Fruit fly (Drosophila melanogaster) whole organism, embryonic: Measurements from ENCODE around the gene CG8870.
A peak's percentile ranks its signal among the peaks of the same experiment; 100 is the strongest.

ENCODE experiments used
- ATbp ChIP-seq: fragments of 200-800 bp; sonication (Bioruptor generic); optimal IDR thresholded peaks from 2 replicates; lab custom pipeline; 2017; ENCODE audit warnings: missing biosample characterization, mild to moderate bottlenecking, missing genetic modification characterization, missing genetic modification reagents
- Ada2b ChIP-seq: fragments of 200-800 bp; sonication (Bioruptor generic); IDR thresholded peaks from 2 replicates; pipeline ENCODE4 v1.3.6; 2022; ENCODE audit warnings: missing biosample characterization, missing genetic modification characterization
- Asciz ChIP-seq: fragments of 200-800 bp; sonication (Bioruptor generic); optimal IDR thresholded peaks from 2 replicates; lab custom pipeline; 2017; ENCODE audit warnings: missing biosample characterization, mild to moderate bottlenecking, missing genetic modification characterization, missing genetic modification reagents
- Atf6 ChIP-seq: fragments of 200-800 bp; sonication (Bioruptor generic); IDR thresholded peaks from 2 replicates; pipeline ENCODE4 v1.3.6; 2022; ENCODE audit warnings: missing biosample characterization, missing genetic modification characterization
- B-H2 ChIP-seq: fragments of 200-800 bp; sonication (Bioruptor generic); optimal IDR thresholded peaks from 2 replicates; lab custom pipeline; 2018; ENCODE audit warnings: missing biosample characterization, mild to moderate bottlenecking, missing genetic modification characterization
- CG1024 ChIP-seq: fragments of 200-800 bp; sonication (Bioruptor generic); IDR thresholded peaks from 2 replicates; pipeline ENCODE4 v1.3.6; 2022; ENCODE audit warnings: missing biosample characterization, missing genetic modification characterization
- CG10654 ChIP-seq: fragments of 200-800 bp; sonication (Bioruptor generic); optimal IDR thresholded peaks from 2 replicates; lab custom pipeline; 2016; ENCODE audit warnings: missing biosample characterization, missing genetic modification characterization
- CG11085 ChIP-seq: fragments of 200-800 bp; sonication (Bioruptor generic); IDR thresholded peaks from 2 replicates; pipeline ENCODE4 v1.3.6; 2022; ENCODE audit warnings: missing biosample characterization, missing genetic modification characterization
- CG11093 ChIP-seq: fragments of 200-800 bp; sonication (Bioruptor generic); IDR thresholded peaks from 3 replicates; pipeline ENCODE4 v1.3.6; 2022; ENCODE audit warnings: missing biosample characterization, missing genetic modification characterization
- CG12219 ChIP-seq: fragments of 200-800 bp; sonication (Bioruptor generic); optimal IDR thresholded peaks from 3 replicates; lab custom pipeline; 2018; ENCODE audit warnings: missing biosample characterization, mild to moderate bottlenecking, missing genetic modification characterization
- CG13894 ChIP-seq: fragments of 200-800 bp; sonication (Bioruptor generic); optimal IDR thresholded peaks from 3 replicates; lab custom pipeline; 2018; ENCODE audit warnings: missing biosample characterization, mild to moderate bottlenecking, missing genetic modification characterization, moderate library complexity
- CG14965 ChIP-seq: fragments of 200-800 bp; sonication (Bioruptor generic); optimal IDR thresholded peaks from 2 replicates; lab custom pipeline; 2016; ENCODE audit warnings: missing biosample characterization, missing genetic modification characterization, borderline replicate concordance
- CG15073 ChIP-seq: fragments of 200-800 bp; sonication (Bioruptor generic); optimal IDR thresholded peaks from 2 replicates; lab custom pipeline; 2016; ENCODE audit warnings: missing biosample characterization, missing genetic modification characterization
- CG15514 ChIP-seq: fragments of 200-800 bp; sonication (Bioruptor generic); optimal IDR thresholded peaks from 3 replicates; lab custom pipeline; 2017; ENCODE audit warnings: missing biosample characterization, missing genetic modification characterization, mild to moderate bottlenecking, moderate library complexity, missing genetic modification reagents
- CG15696 ChIP-seq: fragments of 200-800 bp; sonication (Bioruptor generic); optimal IDR thresholded peaks from 2 replicates; lab custom pipeline; 2019; ENCODE audit warnings: missing biosample characterization, mild to moderate bottlenecking, missing genetic modification characterization, moderate library complexity
- CG16779 ChIP-seq: fragments of 200-800 bp; sonication (Bioruptor generic); IDR thresholded peaks from 2 replicates; pipeline ENCODE4 v1.3.6; 2022; ENCODE audit warnings: missing biosample characterization, missing genetic modification characterization
- CG17186 ChIP-seq: fragments of 200-800 bp; sonication (Bioruptor generic); optimal IDR thresholded peaks from 3 replicates; lab custom pipeline; 2017; ENCODE audit warnings: missing biosample characterization, missing genetic modification reagents, missing genetic modification characterization
- CG18476 ChIP-seq: fragments of 200-800 bp; sonication (Bioruptor generic); optimal IDR thresholded peaks from 2 replicates; lab custom pipeline; 2016; ENCODE audit warnings: missing biosample characterization, mild to moderate bottlenecking, missing genetic modification characterization
- CG2116 ChIP-seq: fragments of 200-800 bp; sonication (Bioruptor generic); optimal IDR thresholded peaks from 3 replicates; lab custom pipeline; 2018; ENCODE audit warnings: missing biosample characterization, mild to moderate bottlenecking, missing genetic modification characterization
- CG2202 ChIP-seq: fragments of 200-800 bp; sonication (Bioruptor generic); optimal IDR thresholded peaks from 2 replicates; lab custom pipeline; 2018; ENCODE audit warnings: missing biosample characterization, mild to moderate bottlenecking, missing genetic modification characterization
- CG2712 ChIP-seq: fragments of 200-800 bp; optimal IDR thresholded peaks from 3 replicates; lab custom pipeline; 2019; ENCODE audit warnings: missing biosample characterization, mild to moderate bottlenecking, missing genetic modification characterization, moderate library complexity
- CG3065 ChIP-seq: fragments of 200-800 bp; sonication (Bioruptor generic); optimal IDR thresholded peaks from 2 replicates; lab custom pipeline; 2016; ENCODE audit warnings: missing biosample characterization, missing genetic modification characterization
- CG31365 ChIP-seq: fragments of 200-800 bp; sonication (Bioruptor generic); optimal IDR thresholded peaks from 2 replicates; lab custom pipeline; 2018; ENCODE audit warnings: missing biosample characterization, mild to moderate bottlenecking, missing genetic modification characterization
- CG3163 ChIP-seq: fragments of 200-800 bp; sonication (Bioruptor generic); optimal IDR thresholded peaks from 3 replicates; lab custom pipeline; 2016; ENCODE audit warnings: missing biosample characterization, missing genetic modification characterization
- CG4707 ChIP-seq: fragments of 200-800 bp; sonication (Bioruptor generic); optimal IDR thresholded peaks from 2 replicates; lab custom pipeline; 2018; ENCODE audit warnings: missing biosample characterization, mild to moderate bottlenecking, missing genetic modification characterization, moderate library complexity
- CG6272 ChIP-seq: fragments of 200-800 bp; sonication (Bioruptor generic); IDR thresholded peaks from 2 replicates; pipeline ENCODE4 v1.3.6; 2022; ENCODE audit warnings: missing biosample characterization, missing genetic modification characterization
- CG6683 ChIP-seq: fragments of 200-800 bp; sonication (Bioruptor generic); optimal IDR thresholded peaks from 2 replicates; lab custom pipeline; 2017; ENCODE audit warnings: missing biosample characterization, mild to moderate bottlenecking, missing genetic modification characterization, missing genetic modification reagents
- CG7987 ChIP-seq: fragments of 200-800 bp; sonication (Bioruptor generic); optimal IDR thresholded peaks from 2 replicates; lab custom pipeline; 2018; ENCODE audit warnings: missing biosample characterization, mild to moderate bottlenecking, missing genetic modification characterization, moderate library complexity
- CG8089 ChIP-seq: fragments of 200-800 bp; sonication (Bioruptor generic); optimal IDR thresholded peaks from 3 replicates; lab custom pipeline; 2016; ENCODE audit warnings: missing biosample characterization, missing genetic modification characterization
- Dp ChIP-seq: fragments of 200-800 bp; sonication (Bioruptor generic); optimal IDR thresholded peaks from 2 replicates; lab custom pipeline; 2018; ENCODE audit warnings: missing biosample characterization, mild to moderate bottlenecking, missing genetic modification characterization, moderate library complexity
- GATAe ChIP-seq: fragments of 200-800 bp; sonication (Bioruptor generic); conservative IDR thresholded peaks from 2 replicates; pipeline ENCODE4 v1.3.6; 2022; ENCODE audit warnings: missing biosample characterization, missing genetic modification characterization
- H2.0 ChIP-seq: fragments of 200-800 bp; sonication (Bioruptor generic); IDR thresholded peaks from 2 replicates; pipeline ENCODE4 v1.3.6; 2022; ENCODE audit warnings: missing biosample characterization, missing genetic modification characterization
- ash1 ChIP-seq: fragments of 200-800 bp; sonication (Bioruptor generic); optimal IDR thresholded peaks from 2 replicates; lab custom pipeline; 2018; ENCODE audit warnings: missing biosample characterization, mild to moderate bottlenecking, missing genetic modification characterization
- az2 ChIP-seq: fragments of 200-800 bp; sonication (Bioruptor generic); optimal IDR thresholded peaks from 3 replicates; lab custom pipeline; 2016; ENCODE audit warnings: missing biosample characterization, missing genetic modification characterization
- bsh ChIP-seq, 2 experiments: fragments of 200-800 bp; sonication (Bioruptor generic); optimal IDR thresholded peaks; 2 replicates each; lab custom pipeline; 2017 to 2018; ENCODE audit warnings: mild to moderate bottlenecking in 2 of 2, missing biosample characterization in 2 of 2, missing genetic modification characterization in 2 of 2, moderate library complexity in 1 of 2
- crp ChIP-seq, 2 experiments: fragments of 200-800 bp; sonication (Bioruptor generic); optimal IDR thresholded peaks; 2 replicates in 1 of 2; 3 replicates in 1 of 2; lab custom pipeline; 2017; ENCODE audit warnings: missing biosample characterization in 2 of 2, missing genetic modification characterization in 2 of 2, mild to moderate bottlenecking in 1 of 2, moderate library complexity in 1 of 2
- fd3F ChIP-seq: fragments of 200-800 bp; sonication (Bioruptor generic); optimal IDR thresholded peaks from 2 replicates; lab custom pipeline; 2018; ENCODE audit warnings: missing biosample characterization, mild to moderate bottlenecking, missing genetic modification characterization, moderate library complexity
- gcm ChIP-seq: fragments of 200-800 bp; sonication (Bioruptor generic); optimal IDR thresholded peaks from 2 replicates; lab custom pipeline; 2019; ENCODE audit warnings: missing biosample characterization, mild to moderate bottlenecking, missing genetic modification characterization, moderate library complexity
- gfzf ChIP-seq: fragments of 200-800 bp; sonication (Bioruptor generic); optimal IDR thresholded peaks from 2 replicates; lab custom pipeline; 2016; ENCODE audit warnings: missing biosample characterization, mild to moderate bottlenecking, missing genetic modification characterization, moderate library complexity
- gt ChIP-seq: fragments of 200-800 bp; sonication (Bioruptor generic); IDR thresholded peaks from 2 replicates; pipeline ENCODE4 v1.3.6; 2022; ENCODE audit warnings: missing biosample characterization, missing genetic modification characterization
- jumu ChIP-seq: fragments of 200-800 bp; sonication (Bioruptor generic); optimal IDR thresholded peaks from 3 replicates; lab custom pipeline; 2016; ENCODE audit warnings: missing biosample characterization, missing genetic modification characterization
- kah ChIP-seq: fragments of 200-800 bp; sonication (Bioruptor generic); optimal IDR thresholded peaks from 2 replicates; lab custom pipeline; 2018; ENCODE audit warnings: missing biosample characterization, mild to moderate bottlenecking, missing genetic modification characterization
- nmo ChIP-seq: fragments of 200-800 bp; sonication (Bioruptor generic); optimal IDR thresholded peaks from 2 replicates; lab custom pipeline; 2018; ENCODE audit warnings: missing biosample characterization, mild to moderate bottlenecking, missing genetic modification characterization, moderate library complexity
- onecut ChIP-seq: fragments of 200-800 bp; sonication (Bioruptor generic); IDR thresholded peaks from 2 replicates; pipeline ENCODE4 v1.3.6; 2022; ENCODE audit warnings: missing biosample characterization, missing genetic modification characterization
- org-1 ChIP-seq: fragments of 200-800 bp; sonication (Bioruptor generic); optimal IDR thresholded peaks from 2 replicates; lab custom pipeline; 2017; ENCODE audit warnings: missing biosample characterization, missing genetic modification characterization
- pnt ChIP-seq: fragments of 200-800 bp; sonication (Bioruptor generic); optimal IDR thresholded peaks from 3 replicates; lab custom pipeline; 2016; ENCODE audit warnings: missing biosample characterization, missing genetic modification characterization
- sqz ChIP-seq: fragments of 200-800 bp; sonication (Bioruptor generic); optimal IDR thresholded peaks from 3 replicates; lab custom pipeline; 2018; ENCODE audit warnings: missing biosample characterization, mild to moderate bottlenecking, missing genetic modification characterization
- wor ChIP-seq: fragments of 200-800 bp; sonication (Bioruptor generic); IDR thresholded peaks from 2 replicates; pipeline ENCODE4 v1.3.6; 2022; ENCODE audit warnings: missing biosample characterization, missing genetic modification characterization

Gene CG8870

DNA sequence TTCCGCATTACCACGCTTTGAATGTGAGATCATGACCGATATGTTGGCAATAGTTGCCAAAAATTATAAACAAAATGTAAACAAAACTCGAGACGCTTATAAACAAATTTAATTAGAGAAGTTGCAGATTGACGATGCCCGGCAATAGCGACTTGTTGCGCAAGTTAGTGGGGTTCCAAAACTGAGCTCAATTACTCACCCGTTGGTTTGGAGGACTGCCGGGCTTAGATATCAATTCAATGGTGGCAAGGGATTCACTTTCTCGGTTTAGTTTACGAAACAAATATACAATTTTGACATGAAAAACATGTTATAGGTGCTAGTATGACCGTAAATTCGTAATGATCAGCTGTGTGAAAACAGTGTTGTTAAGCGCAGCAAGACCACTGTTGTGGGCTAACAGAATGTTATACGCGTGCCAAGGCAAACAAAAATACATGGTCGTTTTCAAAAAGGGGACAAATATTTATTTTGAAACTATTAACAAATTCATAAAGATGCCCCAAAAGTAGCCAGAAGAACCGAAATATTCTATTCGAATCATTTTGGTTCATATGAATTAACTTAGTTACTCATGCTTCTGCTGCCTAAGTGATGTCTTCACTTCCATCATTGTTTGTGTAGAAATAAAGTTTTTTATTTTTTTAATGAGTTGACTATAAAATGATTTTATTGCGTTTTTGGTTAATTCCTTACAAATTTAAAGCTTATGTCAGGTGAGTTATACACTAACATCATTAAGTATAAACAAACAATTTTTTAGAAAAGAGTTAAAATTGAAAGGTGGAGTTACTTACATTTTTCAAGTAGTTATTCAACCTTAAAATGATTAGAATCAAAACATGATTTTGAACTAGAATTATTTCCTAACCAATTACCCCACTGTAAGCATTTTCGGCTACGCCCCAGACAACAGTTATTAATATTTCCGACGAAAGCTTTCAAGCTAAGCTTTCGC lies 12.8 kb upstream of the CG8870 start, which contains the start of gene Elp6 (continued):
- TF ChIP-seq bsh (GFP tag; optimal IDR thresholded peaks at IDR 0.05; lab: Kevin White, UChicago) (peak; percentile 19 to 24), fd3F (GFP tag; lab: Kevin White, UChicago) (peak; percentile 34), Asciz (GFP tag; lab: Kevin White, UChicago) (peak; percentile 41), Ada2b (GFP tag; lab: Robert Waterston, UW) (peak; percentile 57), gcm (GFP tag; lab: Kevin White, UChicago) (no peak), CG3065 (GFP tag; lab: Kevin White, UChicago) (no peak), gt (GFP tag; lab: Robert Waterston, UW) (no peak), Dp (GFP tag; lab: Kevin White, UChicago) (no peak), CG11085 (GFP tag; lab: Robert Waterston, UW) (peak; percentile 48; the same call in 1 of the 2 replicates), wor (GFP tag; lab: Robert Waterston, UW) (no peak), CG16779 (GFP tag; lab: Robert Waterston, UW) (no peak), jumu (peak; percentile 28), CG10654 (GFP tag; lab: Kevin White, UChicago) (peak; percentile 38), GATAe (no peak), CG4707 (GFP tag; lab: Kevin White, UChicago) (no peak), org-1 (GFP tag; lab: Kevin White, UChicago) (peak; percentile 61), CG15073 (GFP tag; lab: Kevin White, UChicago) (no peak), CG14965 (no peak), CG6683 (GFP tag; lab: Kevin White, UChicago) (peak; percentile 19), crp (GFP tag; optimal IDR thresholded peaks at IDR 0.05; lab: Kevin White, UChicago) (peak; percentile 50 to 89), sqz (GFP tag; lab: Kevin White, UChicago) (peak; percentile 2), CG2202 (tag; lab: Kevin White, UChicago) (no peak), CG6272 (GFP tag; lab: Robert Waterston, UW) (peak; percentile 33), onecut (peak; percentile 37), ash1 (GFP tag; lab: Kevin White, UChicago) (no peak), CG2712 (tag; lab: Kevin White, UChicago) (peak; percentile 47), CG31365 (tag; lab: Kevin White, UChicago) (no peak), gfzf (GFP tag; lab: Kevin White, UChicago) (peak; percentile 34), CG11093 (GFP tag; lab: Robert Waterston, UW) (0 out of 3 replicates have a peak, but pooled peaks have one; percentile 31), kah (GFP tag; lab: Kevin White, UChicago) (no peak), Atf6 (GFP tag; lab: Robert Waterston, UW) (peak; percentile 50; the same call in 1 of the 2 replicates), CG13894 (tag; lab: Kevin White, UChicago) (peak; percentile 32), B-H2 (GFP tag; lab: Kevin White, UChicago) (no peak), ATbp (GFP tag; lab: Kevin White, UChicago) (peak; percentile 42), CG3163 (GFP tag; lab: Kevin White, UChicago) (peak; percentile 30), CG12219 (GFP tag; lab: Kevin White, UChicago) (peak; percentile 19), CG17186 (GFP tag; lab: Kevin White, UChicago) (no peak), CG8089 (GFP tag; lab: Kevin White, UChicago) (no peak), CG2116 (peak; percentile 19), pnt (GFP tag; lab: Kevin White, UChicago) (peak; percentile 9), H2.0 (GFP tag; lab: Robert Waterston, UW) (peak; percentile 74), nmo (GFP tag; lab: Kevin White, UChicago) (peak; percentile 62), CG15696 (tag; lab: Kevin White, UChicago) (no peak), CG1024 (GFP tag; lab: Robert Waterston, UW) (peak; percentile 52; the same call in 1 of the 2 replicates), CG7987 (no peak), CG18476 (GFP tag; lab: Kevin White, UChicago) (peak; percentile 75), az2 (GFP tag; lab: Kevin White, UChicago) (peak; percentile 53), CG15514 (peak; percentile 57)
